Worm (Caenorhabditis elegans) whole organism, young adult: Measurements from ENCODE around the gene C42C1.3.

ENCODE experiments used
- B0019.2 ChIP-seq: fragments of 200-800 bp; sonication (Bioruptor generic); conservative IDR thresholded peaks from 2 replicates; pipeline ENCODE4 v1.3.6; 2022; ENCODE audit warnings: missing genetic modification reagents, missing genetic modification characterization, missing compliant biosample characterization
- F22D6.2 ChIP-seq: sonication (generic microtip); optimal IDR thresholded peaks from 2 replicates; lab custom pipeline; 2016; ENCODE audit warnings: mild to moderate bottlenecking, missing genetic modification characterization, missing compliant biosample characterization
- F55B11.4 ChIP-seq: sonication (generic microtip); optimal IDR thresholded peaks from 2 replicates; lab custom pipeline; 2016; ENCODE audit warnings: missing compliant biosample characterization, missing genetic modification characterization, borderline replicate concordance; ENCODE audit not compliant: insufficient read depth
- T07F8.4 ChIP-seq: sonication (generic microtip); optimal IDR thresholded peaks from 2 replicates; lab custom pipeline; 2016; ENCODE audit warnings: mild to moderate bottlenecking, missing genetic modification characterization, moderate library complexity, missing compliant biosample characterization
- Y56A3A.18 ChIP-seq: fragments of 200-800 bp; sonication (Bioruptor generic); IDR thresholded peaks from 2 replicates; pipeline ENCODE4 v1.3.6; 2022; ENCODE audit warnings: missing genetic modification reagents, missing genetic modification characterization, missing compliant biosample characterization
- aptf-2 ChIP-seq: fragments of 200-800 bp; sonication (Bioruptor generic); conservative IDR thresholded peaks from 2 replicates; pipeline ENCODE4 v1.3.6; 2022; ENCODE audit warnings: missing genetic modification reagents, missing genetic modification characterization, missing compliant biosample characterization
- cebp-1 ChIP-seq, 2 experiments: fragments of 200-800 bp in 1 of 2; sonication (Bioruptor generic) in 1 of 2; sonication (generic microtip) in 1 of 2; IDR thresholded peaks in 1 of 2; optimal IDR thresholded peaks in 1 of 2; 2 replicates each; pipeline versions ENCODE4 v1.3.6 to Lab custom; 2017 to 2022; ENCODE audit warnings: missing compliant biosample characterization in 2 of 2, missing genetic modification characterization in 2 of 2, mild to moderate bottlenecking in 1 of 2, missing genetic modification reagents in 1 of 2, moderate library complexity in 1 of 2
- chd-7 ChIP-seq: sonication (generic microtip); optimal IDR thresholded peaks from 2 replicates; lab custom pipeline; 2016; ENCODE audit warnings: mild to moderate bottlenecking, missing genetic modification characterization, moderate library complexity, missing compliant biosample characterization
- hmg-1.2 ChIP-seq: fragments of 200-800 bp; sonication (Bioruptor generic); IDR thresholded peaks from 2 replicates; pipeline ENCODE4 v1.3.6; 2022; ENCODE audit warnings: missing genetic modification reagents, missing genetic modification characterization, missing compliant biosample characterization
- lin-26 ChIP-seq: fragments of 200-800 bp; sonication (Bioruptor generic); IDR thresholded peaks from 2 replicates; pipeline ENCODE4 v1.3.6; 2022; ENCODE audit warnings: missing genetic modification reagents, missing genetic modification characterization, missing compliant biosample characterization
- madf-10 ChIP-seq: sonication (generic microtip); optimal IDR thresholded peaks from 2 replicates; lab custom pipeline; 2016; ENCODE audit warnings: mild to moderate bottlenecking, missing genetic modification characterization, missing compliant biosample characterization
- mxl-1 ChIP-seq: sonication (generic microtip); optimal IDR thresholded peaks from 2 replicates; lab custom pipeline; 2016; ENCODE audit warnings: missing genetic modification characterization, missing compliant biosample characterization
- nhr-80 ChIP-seq: sonication (generic microtip); optimal IDR thresholded peaks from 2 replicates; lab custom pipeline; 2016; ENCODE audit warnings: missing genetic modification characterization, missing compliant biosample characterization
- pbrm-1 ChIP-seq: fragments of 200-800 bp; sonication (Bioruptor generic); IDR thresholded peaks from 2 replicates; pipeline ENCODE4 v1.3.6; 2022; ENCODE audit warnings: missing genetic modification reagents, missing genetic modification characterization, missing compliant biosample characterization
- tlf-1 ChIP-seq: fragments of 200-800 bp; sonication (Bioruptor generic); optimal IDR thresholded peaks from 2 replicates; lab custom pipeline; 2018; ENCODE audit warnings: mild to moderate bottlenecking, missing genetic modification characterization, missing compliant biosample characterization

The C42C1.3 gene

DNA sequence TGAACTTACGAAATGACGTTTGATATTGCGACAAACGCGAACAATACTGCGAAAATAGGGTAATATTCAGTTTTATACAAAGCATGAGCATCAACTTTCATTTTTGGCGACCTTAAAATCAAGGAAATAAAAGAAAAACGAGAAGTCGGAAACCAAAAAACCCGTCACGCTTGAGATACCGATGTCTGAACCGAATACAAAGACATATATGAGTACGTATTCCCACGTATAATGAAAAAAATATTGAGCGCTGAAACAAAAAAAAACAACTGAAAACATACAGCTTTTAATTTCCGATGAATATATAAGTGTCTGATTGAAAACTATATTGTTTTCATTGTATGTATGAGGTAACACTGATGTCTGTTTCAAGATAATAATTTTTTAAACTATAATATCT is 40.6 kb downstream of the C42C1.3 start, which contains the start of gene sre-18 (continued):
- TF ChIP-seq aptf-2 (GFP tag; lab: Robert Waterston, UW) (no peak), F22D6.2 (no peak)

DNA sequence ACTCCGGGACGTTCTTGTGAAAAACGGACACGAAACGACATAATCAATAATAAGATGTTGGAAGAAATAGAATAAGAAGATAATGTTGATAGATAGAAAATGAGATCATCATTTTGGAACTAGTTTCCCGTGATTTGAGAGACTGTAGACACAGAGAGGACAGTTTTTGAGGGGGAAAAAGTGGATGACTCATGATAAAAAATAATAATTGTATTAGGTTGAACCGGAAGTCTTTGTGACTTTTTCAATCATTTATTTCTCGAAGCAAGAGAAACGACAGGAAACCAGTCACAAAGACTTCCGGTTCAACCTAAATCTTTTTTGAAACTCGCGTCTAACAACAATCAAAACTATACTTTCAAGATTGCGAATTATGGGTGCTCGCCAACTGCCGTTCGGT is 43.3 kb downstream of the C42C1.3 start, which contains the start of gene mlt-3:
mlt-3 (minus strand) TSS at position 101 of the 400 bp plus-strand sequence.
- TF ChIP-seq B0019.2 (GFP tag; lab: Robert Waterston, UW) (no peak), cebp-1 (GFP tag; IDR thresholded peaks at IDR 0.05; lab: Robert Waterston, UW) (no peak), cebp-1 (tag; optimal IDR thresholded peaks at IDR 0.05; lab: Kevin White, UChicago) (no peak), madf-10 (tag; lab: Kevin White, UChicago) (no peak), F55B11.4 (tag; lab: Kevin White, UChicago) (no peak), pbrm-1 (GFP tag; lab: Robert Waterston, UW) (no peak), nhr-80 (tag; lab: Kevin White, UChicago) (no peak), chd-7 (tag; lab: Kevin White, UChicago) (no peak), lin-26 (GFP tag; lab: Robert Waterston, UW) (no peak), mxl-1 (tag; lab: Kevin White, UChicago) (no peak), tlf-1 (GFP tag; lab: Kevin White, UChicago) (no peak), hmg-1.2 (GFP tag; lab: Robert Waterston, UW) (no peak), T07F8.4 (no peak), Y56A3A.18 (no peak)
